Fruit fly (Drosophila melanogaster): Measurements from ENCODE around the gene larp.

- TF ChIP-seq lov (optimal IDR thresholded peaks at IDR 0.05): no peak
- TF ChIP-seq lov (GFP tag; IDR thresholded peaks at IDR 0.05): no peak
- no peak for TF ChIP-seq gem (tag; optimal IDR thresholded peaks at IDR 0.05)
- no peak for TF ChIP-seq crc (GFP tag; optimal IDR thresholded peaks at IDR 0.05)
- no peak for TF ChIP-seq CG9876 (GFP tag; optimal IDR thresholded peaks at IDR 0.05)
- no peak for TF ChIP-seq esg (GFP tag; conservative IDR thresholded peaks at IDR 0.05)
- TF ChIP-seq jing (GFP tag; optimal IDR thresholded peaks at IDR 0.05): no peak
- TF ChIP-seq pan (optimal IDR thresholded peaks at IDR 0.05): no peak
- no peak for TF ChIP-seq pan (GFP tag; optimal IDR thresholded peaks at IDR 0.05 in 1 of 2, IDR thresholded peaks at IDR 0.05 in 1 of 2)
- no peak for TF ChIP-seq pum (GFP tag; optimal IDR thresholded peaks at IDR 0.05)
- TF ChIP-seq Bdp1 (GFP tag; optimal IDR thresholded peaks at IDR 0.05): no peak
- no peak for TF ChIP-seq da (GFP tag; optimal IDR thresholded peaks at IDR 0.05)
Observed at dm6 chr3R:28291038-28291437, 45.2 kb downstream of the larp start, which contains the start of gene Mst98Ca.

Measured in whole organism, embryonic.